Fruit fly (Drosophila melanogaster) whole organism, pupa: ENCODE measurements around the gene Ptp61F.
A peak's percentile ranks its signal among the peaks of the same experiment; 100 is the strongest.

ENCODE experiments used
- CG10348 ChIP-seq: fragments of 200-800 bp; sonication (Bioruptor generic); IDR thresholded peaks from 2 replicates; pipeline ENCODE4 v1.3.6; 2022; ENCODE audit warnings: missing biosample characterization, missing genetic modification characterization
- CG12605 ChIP-seq: fragments of 200-800 bp; sonication (Bioruptor generic); IDR thresholded peaks from 2 replicates; pipeline ENCODE4 v1.3.6; 2022; ENCODE audit warnings: missing biosample characterization, missing genetic modification characterization
- CG13204 ChIP-seq: fragments of 200-800 bp; sonication (Bioruptor generic); optimal IDR thresholded peaks from 2 replicates; lab custom pipeline; 2018; ENCODE audit warnings: missing biosample characterization, mild to moderate bottlenecking, missing genetic modification characterization, moderate library complexity
- CG14655 ChIP-seq: fragments of 200-800 bp; sonication (Bioruptor generic); optimal IDR thresholded peaks from 3 replicates; lab custom pipeline; 2017; ENCODE audit warnings: mild to moderate bottlenecking, missing biosample characterization, missing genetic modification reagents, missing genetic modification characterization
- CG15710 ChIP-seq: fragments of 200-800 bp; sonication (Bioruptor generic); optimal IDR thresholded peaks from 2 replicates; lab custom pipeline; 2018; ENCODE audit warnings: missing biosample characterization, mild to moderate bottlenecking, missing genetic modification characterization, moderate library complexity
- CG17806 ChIP-seq: fragments of 200-800 bp; sonication (Bioruptor generic); optimal IDR thresholded peaks from 2 replicates; lab custom pipeline; 2018; ENCODE audit warnings: missing biosample characterization, mild to moderate bottlenecking, missing genetic modification characterization, moderate library complexity
- CG32121 ChIP-seq: fragments of 200-800 bp; sonication (Bioruptor generic); IDR thresholded peaks from 2 replicates; pipeline ENCODE4 v1.3.6; 2022; ENCODE audit warnings: missing biosample characterization, missing genetic modification characterization
- CG34367 ChIP-seq: fragments of 200-800 bp; sonication (Bioruptor generic); optimal IDR thresholded peaks from 2 replicates; lab custom pipeline; 2018; ENCODE audit warnings: missing biosample characterization, mild to moderate bottlenecking, missing genetic modification characterization
- CG4496 ChIP-seq: fragments of 200-800 bp; sonication (Bioruptor generic); IDR thresholded peaks from 3 replicates; pipeline ENCODE4 v1.3.6; 2022; ENCODE audit warnings: missing biosample characterization, missing genetic modification characterization
- CG8159 ChIP-seq: fragments of 200-800 bp; sonication (Bioruptor generic); optimal IDR thresholded peaks from 3 replicates; lab custom pipeline; 2018; ENCODE audit warnings: missing biosample characterization, mild to moderate bottlenecking, missing genetic modification characterization, moderate library complexity
- CG8301 ChIP-seq: fragments of 200-800 bp; sonication (Bioruptor generic); optimal IDR thresholded peaks from 2 replicates; lab custom pipeline; 2018; ENCODE audit warnings: missing biosample characterization, mild to moderate bottlenecking, missing genetic modification characterization
- CG9948 ChIP-seq: fragments of 200-800 bp; sonication (Bioruptor generic); optimal IDR thresholded peaks from 2 replicates; lab custom pipeline; 2018; ENCODE audit warnings: missing biosample characterization, mild to moderate bottlenecking, missing genetic modification characterization, moderate library complexity
- D1 ChIP-seq: fragments of 200-800 bp; sonication (Bioruptor generic); optimal IDR thresholded peaks from 2 replicates; lab custom pipeline; 2018; ENCODE audit warnings: missing biosample characterization, mild to moderate bottlenecking, missing genetic modification characterization, moderate library complexity
- EcR ChIP-seq: fragments of 200-800 bp; sonication (Bioruptor generic); optimal IDR thresholded peaks from 3 replicates; lab custom pipeline; 2019; ENCODE audit warnings: missing biosample characterization, missing genetic modification characterization, mild to moderate bottlenecking, moderate library complexity, missing genetic modification reagents
- Ets98B ChIP-seq: fragments of 200-800 bp; sonication (Bioruptor generic); IDR thresholded peaks from 2 replicates; pipeline ENCODE4 v1.3.6; 2022; ENCODE audit warnings: missing biosample characterization, missing genetic modification characterization
- Pif1A ChIP-seq: fragments of 200-800 bp; sonication (Bioruptor generic); optimal IDR thresholded peaks from 3 replicates; lab custom pipeline; 2016; ENCODE audit warnings: missing biosample characterization, missing genetic modification characterization
- Pif1B ChIP-seq: fragments of 200-800 bp; sonication (Bioruptor generic); optimal IDR thresholded peaks from 3 replicates; lab custom pipeline; 2016; ENCODE audit warnings: missing biosample characterization, missing genetic modification characterization
- Snoo ChIP-seq: fragments of 200-800 bp; sonication (Bioruptor generic); optimal IDR thresholded peaks from 3 replicates; lab custom pipeline; 2017; ENCODE audit warnings: missing biosample characterization, mild to moderate bottlenecking, missing genetic modification characterization, inconsistent platforms
- fd96Ca ChIP-seq: fragments of 200-800 bp; sonication (Bioruptor generic); IDR thresholded peaks from 3 replicates; pipeline ENCODE4 v1.3.6; 2022; ENCODE audit warnings: missing biosample characterization, missing genetic modification characterization
- gl ChIP-seq: fragments of 200-800 bp; sonication (Bioruptor generic); optimal IDR thresholded peaks from 2 replicates; lab custom pipeline; 2018; ENCODE audit warnings: missing biosample characterization, mild to moderate bottlenecking, missing genetic modification characterization
- rn ChIP-seq: fragments of 200-800 bp; sonication (Bioruptor generic); IDR thresholded peaks from 2 replicates; pipeline ENCODE4 v1.3.6; 2022; ENCODE audit warnings: missing biosample characterization, missing genetic modification characterization

Ptp61F gene

DNA sequence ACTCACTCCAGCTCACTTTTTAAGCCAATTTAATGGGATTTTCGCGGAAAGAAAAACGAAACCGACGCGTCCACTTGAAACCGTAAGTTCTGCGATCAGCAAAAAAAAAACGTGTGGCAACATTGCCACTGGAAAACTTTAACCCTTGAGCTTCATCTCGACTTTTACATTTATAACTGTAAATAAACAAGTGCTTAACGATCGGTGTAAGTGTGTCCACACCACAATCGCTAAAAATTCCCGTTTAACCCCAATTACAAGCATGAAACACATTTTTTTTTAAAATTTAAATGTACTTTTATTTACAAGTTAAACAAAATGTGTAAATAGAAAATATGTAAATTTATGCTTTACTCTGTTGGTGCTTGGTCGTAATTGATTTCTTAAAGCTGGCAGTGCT lies at the start of gene Ptp61F:
TSS of gene Ptp61F (minus strand) at position 101 of the 400 bp plus-strand sequence.
- no peak for TF ChIP-seq rn (GFP tag; lab: Robert Waterston, UW)
- TF ChIP-seq, all 21 proteins: peak for 0

dm6 chr3L:1518715-1519603 lies 43.9 kb upstream of the Ptp61F start:
- TF ChIP-seq CG4496 (GFP tag; lab: Robert Waterston, UW) = 0 out of 3 replicates have a peak, but pooled peaks have one; percentile 10
- no peak for TF ChIP-seq CG15710
- no peak for TF ChIP-seq gl (tag; lab: Kevin White, UChicago)
- no peak for TF ChIP-seq CG9948 (tag; lab: Kevin White, UChicago)
- no peak for TF ChIP-seq CG32121

dm6 chr3L:1517274-1518047 lies 42.4 kb upstream of the Ptp61F start:
- TF ChIP-seq CG32121 (peak; percentile 72), CG10348 (GFP tag; lab: Robert Waterston, UW) (no peak), D1 (no peak), Snoo (peak; percentile 52), fd96Ca (peak; percentile 79), Pif1B (GFP tag; lab: Kevin White, UChicago) (peak; percentile 75), gl (tag; lab: Kevin White, UChicago) (no peak), Pif1A (GFP tag; lab: Kevin White, UChicago) (no peak), CG8159 (peak; percentile 41), rn (GFP tag; lab: Robert Waterston, UW) (peak; percentile 57), CG34367 (tag; lab: Kevin White, UChicago) (peak; percentile 12), CG14655 (GFP tag; lab: Kevin White, UChicago) (peak; percentile 39), CG13204 (GFP tag; lab: Kevin White, UChicago) (no peak), CG15710 (peak; percentile 38), CG9948 (tag; lab: Kevin White, UChicago) (peak; percentile 16), EcR (GFP tag; lab: Kevin White, UChicago) (no peak), CG8301 (tag; lab: Kevin White, UChicago) (peak; percentile 40), Ets98B (peak; percentile 72), CG4496 (GFP tag; lab: Robert Waterston, UW) (peak; percentile 88), CG12605 (GFP tag; lab: Robert Waterston, UW) (peak; percentile 47), CG17806 (tag; lab: Kevin White, UChicago) (peak; percentile 53)

DNA sequence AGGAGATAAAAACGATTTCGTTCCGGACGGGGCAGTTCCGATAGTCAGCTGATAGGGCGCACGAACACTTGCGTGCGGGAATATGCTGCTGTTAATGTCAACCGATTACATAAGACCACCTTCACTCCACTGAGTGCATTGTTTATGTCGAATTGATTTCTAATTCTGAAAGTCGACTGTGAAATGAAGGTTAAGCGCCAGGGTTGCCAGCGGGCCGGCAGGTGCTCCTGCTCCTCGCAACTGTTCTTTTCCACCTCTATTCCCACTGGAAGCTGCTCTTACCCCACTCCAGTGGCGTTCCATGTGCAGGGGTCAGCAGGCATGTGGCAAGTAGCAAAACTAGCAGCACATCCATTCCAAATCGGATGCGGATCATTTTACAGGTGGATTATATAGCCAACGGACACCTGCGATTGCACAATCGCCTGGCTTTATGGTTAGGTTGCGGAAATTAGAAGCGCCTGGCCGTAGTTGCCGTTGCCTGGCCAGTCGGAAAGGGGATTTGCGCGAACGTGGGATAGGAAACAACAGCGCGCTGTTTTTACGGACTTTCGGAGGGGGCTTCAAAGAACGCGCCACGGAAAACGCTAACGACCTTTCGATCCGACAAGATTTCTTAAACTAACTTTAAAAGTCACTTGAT lies 41.7 kb upstream of the Ptp61F start, which contains the start of gene cue:
TSS of gene cue (minus strand) at position 641 of the 643 bp plus-strand sequence.
- TF ChIP-seq CG32121 (no peak), rn (GFP tag; lab: Robert Waterston, UW) (no peak), Pif1B (GFP tag; lab: Kevin White, UChicago) (no peak), CG14655 (GFP tag; lab: Kevin White, UChicago) (no peak), Pif1A (GFP tag; lab: Kevin White, UChicago) (no peak), gl (tag; lab: Kevin White, UChicago) (no peak), CG8159 (no peak), CG13204 (GFP tag; lab: Kevin White, UChicago) (no peak), Snoo (no peak), CG10348 (GFP tag; lab: Robert Waterston, UW) (no peak), CG15710 (no peak), D1 (no peak), CG17806 (tag; lab: Kevin White, UChicago) (no peak), CG4496 (GFP tag; lab: Robert Waterston, UW) (no peak), CG34367 (tag; lab: Kevin White, UChicago) (no peak), Ets98B (no peak), EcR (GFP tag; lab: Kevin White, UChicago) (no peak), fd96Ca (no peak)

DNA sequence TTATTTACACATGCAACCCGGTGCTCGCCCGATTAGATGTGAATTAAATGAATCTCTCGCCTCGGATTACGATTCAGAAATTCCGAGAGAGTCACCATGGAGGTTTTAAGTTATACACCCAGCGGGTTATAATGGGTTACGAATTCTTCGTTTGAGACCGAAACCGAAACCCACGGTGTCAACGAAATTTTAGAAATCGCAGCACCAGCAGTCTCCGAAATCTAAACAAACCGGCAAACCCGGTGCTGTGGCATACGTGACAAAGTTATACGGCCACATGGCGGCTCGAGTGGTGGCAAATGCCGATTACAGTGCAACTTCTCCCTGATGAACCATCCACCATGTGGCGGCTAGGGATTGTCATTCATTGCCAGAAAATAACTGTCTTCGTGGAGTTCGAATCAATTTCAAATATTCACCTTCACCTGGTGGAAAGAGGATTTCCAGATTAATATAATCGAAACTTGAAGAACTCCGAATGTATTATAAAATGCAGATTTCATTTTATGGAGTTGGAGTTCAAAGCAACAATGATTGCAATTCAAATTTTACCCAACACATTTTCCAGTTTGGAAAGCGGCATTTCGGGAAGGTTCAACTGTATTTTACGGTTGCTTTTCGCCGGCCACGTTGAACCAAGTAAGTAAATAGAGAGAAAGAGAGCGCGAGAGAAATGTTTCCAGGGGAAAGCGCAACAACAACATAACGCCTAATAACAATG lies 40.9 kb upstream of the Ptp61F start:
- TF ChIP-seq CG17806 (tag; lab: Kevin White, UChicago) (peak; percentile 55), Pif1B (GFP tag; lab: Kevin White, UChicago) (peak; percentile 42), CG32121 (peak; percentile 63), CG8301 (tag; lab: Kevin White, UChicago) (peak; percentile 77), CG4496 (GFP tag; lab: Robert Waterston, UW) (peak; percentile 68), fd96Ca (peak; percentile 84), CG10348 (GFP tag; lab: Robert Waterston, UW) (no peak), CG14655 (GFP tag; lab: Kevin White, UChicago) (peak; percentile 77), D1 (no peak), Pif1A (GFP tag; lab: Kevin White, UChicago) (peak; percentile 65), Snoo (peak; percentile 21), Ets98B (peak; percentile 62), EcR (GFP tag; lab: Kevin White, UChicago) (no peak), CG12605 (GFP tag; lab: Robert Waterston, UW) (peak; percentile 50), CG9948 (tag; lab: Kevin White, UChicago) (peak; percentile 51), CG15710 (peak; percentile 55), gl (tag; lab: Kevin White, UChicago) (no peak), rn (GFP tag; lab: Robert Waterston, UW) (0 out of 2 replicates have a peak, but pooled peaks have one; percentile 23), CG8159 (peak; percentile 53), CG13204 (GFP tag; lab: Kevin White, UChicago) (no peak), CG34367 (tag; lab: Kevin White, UChicago) (peak; percentile 1)
